Worm (Caenorhabditis elegans): ENCODE results near the gene med-1.

ce11 chrX:12458021-12458420, 27.6 kb downstream of the med-1 start:
- TF ChIP-seq elt-1 (tag; optimal IDR thresholded peaks at IDR 0.05) (no peak), ama-1 (optimal IDR thresholded peaks at IDR 0.05) (no peak), ztf-4 (tag; optimal IDR thresholded peaks at IDR 0.05) (no peak), nhr-43 (tag; optimal IDR thresholded peaks at IDR 0.05; ENCODE audit: poor library complexity, severe bottlenecking) (peak; percentile 38), pqm-1 (tag; optimal IDR thresholded peaks at IDR 0.05) (peak; percentile 66), ceh-82 (tag; optimal IDR thresholded peaks at IDR 0.05) (no peak), elt-2 (tag; optimal IDR thresholded peaks at IDR 0.05) (peak; percentile 52), nhr-12 (tag; optimal IDR thresholded peaks at IDR 0.05) (no peak)

Measured in whole organism, L3 larva.